Fruit fly (Drosophila melanogaster): Measurements from ENCODE around the gene Tat.

Tat gene

dm6 chrX:14226093-14226492 lies 34.9 kb upstream of the Tat start, which contains the start of gene mRpL38 (continued):
- TF ChIP-seq sd (tag; optimal IDR thresholded peaks at IDR 0.05) (no peak), tio (GFP tag; optimal IDR thresholded peaks at IDR 0.05) (no peak), tna (GFP tag; IDR thresholded peaks at IDR 0.05; ENCODE audit: partially characterized antibody) (no peak), CG17359 (tag; optimal IDR thresholded peaks at IDR 0.05) (no peak), CkIIα-i1 (GFP tag; IDR thresholded peaks at IDR 0.05) (no peak), Fer3 (tag; optimal IDR thresholded peaks at IDR 0.05) (no peak), CG8924 (tag; optimal IDR thresholded peaks at IDR 0.05) (no peak), Dref (GFP tag; IDR thresholded peaks at IDR 0.05) (peak; percentile 66), CG42726 (GFP tag; IDR thresholded peaks at IDR 0.05; ENCODE audit: partially characterized antibody) (0 out of 2 replicates have a peak, but pooled peaks have one; percentile 26), Hr78 (GFP tag; optimal IDR thresholded peaks at IDR 0.05) (no peak), Side (GFP tag; optimal IDR thresholded peaks at IDR 0.05) (no peak), pzg (GFP tag; optimal IDR thresholded peaks at IDR 0.05) (peak; percentile 54), insv (GFP tag; optimal IDR thresholded peaks at IDR 0.05) (no peak), CG14441 (GFP tag; IDR thresholded peaks at IDR 0.05) (no peak), Sox100B (GFP tag; optimal IDR thresholded peaks at IDR 0.05) (no peak), Scr (GFP tag; IDR thresholded peaks at IDR 0.05; ENCODE audit: partially characterized antibody) (peak; percentile 17), CG14710 (tag; optimal IDR thresholded peaks at IDR 0.05) (peak; percentile 0), YL-1 (GFP tag; optimal IDR thresholded peaks at IDR 0.05) (peak; percentile 52), Awh (GFP tag; IDR thresholded peaks at IDR 0.05) (no peak), chm (GFP tag; IDR thresholded peaks at IDR 0.05) (no peak), CG8281 (tag; optimal IDR thresholded peaks at IDR 0.05) (no peak), CG12659 (GFP tag; optimal IDR thresholded peaks at IDR 0.05) (no peak), CoRest (tag; optimal IDR thresholded peaks at IDR 0.05) (no peak), gsb-n (tag; optimal IDR thresholded peaks at IDR 0.05) (no peak), jumu (GFP tag; optimal IDR thresholded peaks at IDR 0.05) (no peak), chinmo (GFP tag; IDR thresholded peaks at IDR 0.05; ENCODE audit: partially characterized antibody) (0 out of 4 replicates have a peak, but pooled peaks have one; percentile 9), Bteb2 (GFP tag; optimal IDR thresholded peaks at IDR 0.05) (no peak), jigr1 (GFP tag; IDR thresholded peaks at IDR 0.05) (no peak), Dll (GFP tag; IDR thresholded peaks at IDR 0.05; ENCODE audit: partially characterized antibody) (0 out of 4 replicates have a peak, but pooled peaks have one; percentile 27), fd102C (GFP tag; optimal IDR thresholded peaks at IDR 0.05) (no peak), crc (GFP tag; optimal IDR thresholded peaks at IDR 0.05) (no peak), CG11560 (tag; IDR thresholded peaks at IDR 0.05) (no peak), croc (GFP tag; conservative IDR thresholded peaks at IDR 0.05) (no peak), Aef1 (GFP tag; IDR thresholded peaks at IDR 0.05) (no peak), dpn (GFP tag; optimal IDR thresholded peaks at IDR 0.05) (no peak), nerfin-1 (tag; optimal IDR thresholded peaks at IDR 0.05) (peak; percentile 7), sqz (GFP tag; optimal IDR thresholded peaks at IDR 0.05) (no peak), Med (GFP tag) (peak; percentile 31), toy (GFP tag; IDR thresholded peaks at IDR 0.05) (no peak), CG8089 (GFP tag; optimal IDR thresholded peaks at IDR 0.05) (no peak), CG3163 (GFP tag; optimal IDR thresholded peaks at IDR 0.05) (no peak), sr (GFP tag; IDR thresholded peaks at IDR 0.05) (no peak), CG12769 (tag; optimal IDR thresholded peaks at IDR 0.05) (no peak), pho (GFP tag; optimal IDR thresholded peaks at IDR 0.05) (no peak), seq (GFP tag; IDR thresholded peaks at IDR 0.05) (no peak), gfzf (GFP tag; optimal IDR thresholded peaks at IDR 0.05) (peak; percentile 5), ranshi (GFP tag; IDR thresholded peaks at IDR 0.05) (no peak), twi (tag; optimal IDR thresholded peaks at IDR 0.05) (no peak), lab (GFP tag; optimal IDR thresholded peaks at IDR 0.05) (no peak), CG13894 (tag; optimal IDR thresholded peaks at IDR 0.05) (no peak), CG5953 (GFP tag; IDR thresholded peaks at IDR 0.05) (no peak)

All from whole organism, embryonic.